Fruit fly (Drosophila melanogaster) whole organism, embryonic: Measurements from ENCODE around the gene UGP.
A peak's percentile ranks its signal among the peaks of the same experiment; 100 is the strongest.

ENCODE experiments used
- CG10147 ChIP-seq: fragments of 200-800 bp; sonication (Bioruptor generic); optimal IDR thresholded peaks from 2 replicates; lab custom pipeline; 2019; ENCODE audit warnings: missing biosample characterization, mild to moderate bottlenecking, missing genetic modification characterization, moderate library complexity
- CG10543 ChIP-seq: fragments of 200-800 bp; sonication (Bioruptor generic); optimal IDR thresholded peaks from 3 replicates; lab custom pipeline; 2017; ENCODE audit warnings: missing biosample characterization, mild to moderate bottlenecking, missing genetic modification characterization, moderate library complexity
- CG10654 ChIP-seq: fragments of 200-800 bp; sonication (Bioruptor generic); optimal IDR thresholded peaks from 2 replicates; lab custom pipeline; 2016; ENCODE audit warnings: missing biosample characterization, missing genetic modification characterization
- CG10979 ChIP-seq: fragments of 200-800 bp; sonication (Bioruptor generic); optimal IDR thresholded peaks from 2 replicates; lab custom pipeline; 2018; ENCODE audit warnings: missing biosample characterization, mild to moderate bottlenecking, missing genetic modification characterization, moderate library complexity
- CG12071 ChIP-seq: fragments of 200-800 bp; sonication (Bioruptor generic); optimal IDR thresholded peaks from 3 replicates; lab custom pipeline; 2018; ENCODE audit warnings: missing biosample characterization, mild to moderate bottlenecking, missing genetic modification characterization
- CG12104 ChIP-seq: fragments of 200-800 bp; sonication (Bioruptor generic); optimal IDR thresholded peaks from 3 replicates; lab custom pipeline; 2016; ENCODE audit warnings: missing biosample characterization, missing genetic modification characterization
- CG12391 ChIP-seq: fragments of 200-800 bp; sonication (Bioruptor generic); optimal IDR thresholded peaks from 3 replicates; lab custom pipeline; 2018; ENCODE audit warnings: missing biosample characterization, mild to moderate bottlenecking, missing genetic modification characterization, moderate library complexity
- CG12659 ChIP-seq: fragments of 200-800 bp; sonication (Bioruptor generic); optimal IDR thresholded peaks from 3 replicates; lab custom pipeline; 2017; ENCODE audit warnings: mild to moderate bottlenecking, missing biosample characterization, missing genetic modification reagents, missing genetic modification characterization
- CG14860 ChIP-seq: fragments of 200-800 bp; sonication (Bioruptor generic); IDR thresholded peaks from 3 replicates; pipeline ENCODE4 v1.3.6; 2022; ENCODE audit warnings: missing biosample characterization, missing genetic modification characterization; ENCODE audit not compliant: partially characterized antibody
- CG16813 ChIP-seq: fragments of 200-800 bp; sonication (Bioruptor generic); IDR thresholded peaks from 3 replicates; pipeline ENCODE4 v1.3.6; 2022; ENCODE audit warnings: missing biosample characterization, missing genetic modification characterization; ENCODE audit not compliant: partially characterized antibody
- CG17359 ChIP-seq: fragments of 200-800 bp; sonication (Bioruptor generic); optimal IDR thresholded peaks from 3 replicates; lab custom pipeline; 2018; ENCODE audit warnings: missing biosample characterization, mild to moderate bottlenecking, missing genetic modification characterization, moderate library complexity
- CG2678 ChIP-seq: fragments of 200-800 bp; sonication (Bioruptor generic); optimal IDR thresholded peaks from 3 replicates; lab custom pipeline; 2019; ENCODE audit warnings: missing biosample characterization, mild to moderate bottlenecking, missing genetic modification characterization, moderate library complexity
- CG34224 ChIP-seq: fragments of 200-800 bp; sonication (Bioruptor generic); IDR thresholded peaks from 3 replicates; pipeline ENCODE4 v1.3.6; 2022; ENCODE audit warnings: missing biosample characterization, missing genetic modification characterization; ENCODE audit not compliant: partially characterized antibody
- CG34376 ChIP-seq: fragments of 200-800 bp; sonication (Bioruptor generic); optimal IDR thresholded peaks from 2 replicates; lab custom pipeline; 2018; ENCODE audit warnings: missing biosample characterization, mild to moderate bottlenecking, missing genetic modification characterization
- CG34422 ChIP-seq: fragments of 200-800 bp; sonication (Bioruptor generic); IDR thresholded peaks from 3 replicates; pipeline ENCODE4 v1.3.6; 2022; ENCODE audit warnings: missing biosample characterization, missing genetic modification characterization
- CG3847 ChIP-seq: fragments of 200-800 bp; sonication (Bioruptor generic); IDR thresholded peaks from 2 replicates; pipeline ENCODE4 v1.3.6; 2022; ENCODE audit warnings: missing biosample characterization, missing genetic modification characterization
- CG42726 ChIP-seq: fragments of 200-800 bp; sonication (Bioruptor generic); IDR thresholded peaks from 2 replicates; pipeline ENCODE4 v1.3.6; 2022; ENCODE audit warnings: missing biosample characterization, missing genetic modification characterization; ENCODE audit not compliant: partially characterized antibody
- CG5245 ChIP-seq: fragments of 200-800 bp; sonication (Bioruptor generic); optimal IDR thresholded peaks from 3 replicates; lab custom pipeline; 2016; ENCODE audit warnings: missing biosample characterization, missing genetic modification characterization
- CG7271 ChIP-seq: fragments of 200-800 bp; sonication (Bioruptor generic); optimal IDR thresholded peaks from 2 replicates; lab custom pipeline; 2018; ENCODE audit warnings: missing biosample characterization, mild to moderate bottlenecking, missing genetic modification characterization, moderate library complexity
- CG8290 ChIP-seq, 3 experiments: fragments of 200-800 bp; sonication (Bioruptor generic); optimal IDR thresholded peaks; 2 replicates each; lab custom pipeline; 2016 to 2019; ENCODE audit warnings: missing biosample characterization in 3 of 3, missing genetic modification characterization in 3 of 3, mild to moderate bottlenecking in 2 of 3, moderate library complexity in 1 of 3
- CG9609 ChIP-seq: fragments of 200-800 bp; sonication (Bioruptor generic); optimal IDR thresholded peaks from 3 replicates; lab custom pipeline; 2016; ENCODE audit warnings: missing biosample characterization, missing genetic modification characterization
- CG9817 ChIP-seq: fragments of 200-800 bp; sonication (Bioruptor generic); optimal IDR thresholded peaks from 2 replicates; lab custom pipeline; 2018; ENCODE audit warnings: missing biosample characterization, mild to moderate bottlenecking, missing genetic modification characterization, moderate library complexity
- CrebB ChIP-seq: fragments of 200-800 bp; sonication (Bioruptor generic); optimal IDR thresholded peaks from 3 replicates; lab custom pipeline; 2018; ENCODE audit warnings: missing biosample characterization, mild to moderate bottlenecking, missing genetic modification characterization
- Deaf1 ChIP-seq: fragments of 200-800 bp; optimal IDR thresholded peaks from 3 replicates; lab custom pipeline; 2019; ENCODE audit warnings: missing biosample characterization, mild to moderate bottlenecking, missing genetic modification characterization, moderate library complexity
- Dll ChIP-seq: fragments of 200-800 bp; sonication (Bioruptor generic); IDR thresholded peaks from 4 replicates; pipeline ENCODE4 v1.3.6; 2022; ENCODE audit warnings: missing biosample characterization, missing genetic modification characterization; ENCODE audit not compliant: partially characterized antibody
- Dp ChIP-seq: fragments of 200-800 bp; sonication (Bioruptor generic); optimal IDR thresholded peaks from 2 replicates; lab custom pipeline; 2018; ENCODE audit warnings: missing biosample characterization, mild to moderate bottlenecking, missing genetic modification characterization, moderate library complexity
- E2f2 ChIP-seq: fragments of 200-800 bp; sonication (Bioruptor generic); IDR thresholded peaks from 2 replicates; pipeline ENCODE4 v1.3.6; 2022; ENCODE audit warnings: missing biosample characterization, missing genetic modification characterization
- H2.0 ChIP-seq: fragments of 200-800 bp; sonication (Bioruptor generic); IDR thresholded peaks from 2 replicates; pipeline ENCODE4 v1.3.6; 2022; ENCODE audit warnings: missing biosample characterization, missing genetic modification characterization
- Ptx1 ChIP-seq: fragments of 200-800 bp; sonication (Bioruptor generic); IDR thresholded peaks from 2 replicates; pipeline ENCODE4 v1.3.6; 2022; ENCODE audit warnings: missing biosample characterization, missing genetic modification characterization
- Scr ChIP-seq: fragments of 200-800 bp; sonication (Bioruptor generic); IDR thresholded peaks from 2 replicates; pipeline ENCODE4 v1.3.6; 2022; ENCODE audit warnings: missing biosample characterization, missing genetic modification characterization; ENCODE audit not compliant: partially characterized antibody
- Sry-δ ChIP-seq: fragments of 200-800 bp; sonication (Bioruptor generic); optimal IDR thresholded peaks from 2 replicates; lab custom pipeline; 2016; ENCODE audit warnings: missing biosample characterization, missing genetic modification characterization
- Xrp1 ChIP-seq: fragments of 200-800 bp; sonication (Bioruptor generic); IDR thresholded peaks from 2 replicates; pipeline ENCODE4 v1.3.6; 2022; ENCODE audit warnings: missing biosample characterization, missing genetic modification characterization
- ato ChIP-seq: fragments of 200-800 bp; sonication (Bioruptor generic); IDR thresholded peaks from 2 replicates; pipeline ENCODE4 v1.3.6; 2022; ENCODE audit warnings: missing biosample characterization, missing genetic modification characterization; ENCODE audit not compliant: partially characterized antibody
- croc ChIP-seq: fragments of 200-800 bp; sonication (Bioruptor generic); conservative IDR thresholded peaks from 3 replicates; pipeline ENCODE4 v1.3.6; 2022; ENCODE audit warnings: missing biosample characterization, missing genetic modification characterization
- gcm ChIP-seq: fragments of 200-800 bp; sonication (Bioruptor generic); optimal IDR thresholded peaks from 2 replicates; lab custom pipeline; 2019; ENCODE audit warnings: missing biosample characterization, mild to moderate bottlenecking, missing genetic modification characterization, moderate library complexity
- gcm2 ChIP-seq: fragments of 200-800 bp; sonication (Bioruptor generic); optimal IDR thresholded peaks from 2 replicates; lab custom pipeline; 2016; ENCODE audit warnings: missing biosample characterization, missing genetic modification characterization
- grau ChIP-seq: fragments of 200-800 bp; optimal IDR thresholded peaks from 3 replicates; lab custom pipeline; 2019; ENCODE audit warnings: missing biosample characterization, mild to moderate bottlenecking, missing genetic modification characterization, moderate library complexity
- kay ChIP-seq: fragments of 200-800 bp; sonication (Bioruptor generic); optimal IDR thresholded peaks from 2 replicates; lab custom pipeline; 2016; ENCODE audit warnings: missing biosample characterization, missing genetic modification characterization
- klu ChIP-seq: fragments of 200-800 bp; sonication (Bioruptor generic); IDR thresholded peaks from 2 replicates; pipeline ENCODE4 v1.3.6; 2022; ENCODE audit warnings: missing biosample characterization, missing genetic modification characterization
- lola ChIP-seq, 3 experiments: fragments of >200 bp in 2 of 3; fragments of 200-800 bp in 1 of 3; sonication (Bioruptor generic) in 1 of 3; optimal IDR thresholded peaks; 2 replicates each; lab custom pipeline; 2017 to 2019; ENCODE audit warnings: missing biosample characterization in 3 of 3, missing genetic modification characterization in 3 of 3, mild to moderate bottlenecking in 1 of 3, moderate library complexity in 1 of 3
- pho ChIP-seq: fragments of 200-800 bp; sonication (Bioruptor generic); optimal IDR thresholded peaks from 2 replicates; lab custom pipeline; 2016; ENCODE audit warnings: missing biosample characterization, missing genetic modification characterization
- row ChIP-seq: fragments of 200-800 bp; sonication (Bioruptor generic); IDR thresholded peaks from 3 replicates; pipeline ENCODE4 v1.3.6; 2022; ENCODE audit warnings: missing biosample characterization, missing genetic modification characterization
- tin ChIP-seq: fragments of 200-800 bp; sonication (Bioruptor generic); optimal IDR thresholded peaks from 3 replicates; lab custom pipeline; 2016; ENCODE audit warnings: missing biosample characterization, missing genetic modification characterization
- unpg ChIP-seq: fragments of 200-800 bp; sonication (Bioruptor generic); optimal IDR thresholded peaks from 3 replicates; lab custom pipeline; 2018; ENCODE audit warnings: missing biosample characterization, mild to moderate bottlenecking, missing genetic modification characterization, moderate library complexity
- usp ChIP-seq: fragments of >200 bp; optimal IDR thresholded peaks from 2 replicates; lab custom pipeline; 2017; ENCODE audit warnings: missing biosample characterization, missing genetic modification characterization
- vfl ChIP-seq: fragments of 200-800 bp; sonication (Bioruptor generic); optimal IDR thresholded peaks from 2 replicates; lab custom pipeline; 2016; ENCODE audit warnings: missing biosample characterization, missing genetic modification characterization
- vnd ChIP-seq: fragments of 200-800 bp; sonication (Bioruptor generic); IDR thresholded peaks from 3 replicates; pipeline ENCODE4 v1.3.6; 2022; ENCODE audit warnings: missing biosample characterization, missing genetic modification characterization; ENCODE audit not compliant: partially characterized antibody
- yki ChIP-seq: fragments of >200 bp; optimal IDR thresholded peaks from 3 replicates; lab custom pipeline; 2018
- zfh2 ChIP-seq: fragments of 200-800 bp; sonication (Bioruptor generic); optimal IDR thresholded peaks from 2 replicates; lab custom pipeline; 2016; ENCODE audit warnings: missing biosample characterization, missing genetic modification characterization

UGP gene

DNA sequence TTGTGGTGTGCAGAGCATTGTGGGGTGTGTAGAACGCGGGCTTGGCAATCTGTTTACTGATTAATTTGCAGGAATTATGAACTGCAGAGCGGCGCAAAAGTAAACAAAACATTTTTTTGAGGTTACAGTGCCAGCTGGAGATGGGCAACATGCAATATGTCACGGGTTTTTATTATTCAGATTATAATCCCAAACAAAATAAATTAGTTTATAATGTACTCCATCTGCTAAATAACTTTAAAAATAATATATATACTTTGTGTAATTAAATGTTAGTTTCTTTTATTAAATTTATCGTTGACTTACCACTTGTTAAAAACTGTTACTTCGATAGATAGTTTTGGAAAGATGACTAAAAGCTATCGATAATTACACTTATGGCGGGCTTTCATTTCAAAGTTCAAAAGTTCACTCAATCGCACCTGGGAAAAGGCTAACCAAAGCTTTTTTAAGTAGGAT is 12.2 kb upstream of the UGP start, which contains the start of gene Fdx1 (continued):
- TF ChIP-seq row (GFP tag; lab: Robert Waterston, UW) (peak; percentile 84), yki (lab: Kevin White, UChicago) (no peak), Dll (GFP tag; lab: Robert Waterston, UW) (peak; percentile 80), CG34224 (GFP tag; lab: Robert Waterston, UW) (peak; percentile 47; the same call in 2 of the 3 replicates), vnd (GFP tag; lab: Robert Waterston, UW) (0 out of 3 replicates have a peak, but pooled peaks have one; percentile 8), pho (GFP tag; lab: Kevin White, UChicago) (no peak), Xrp1 (GFP tag; lab: Robert Waterston, UW) (peak; percentile 59; the same call in 1 of the 2 replicates), CG9817 (peak; percentile 25), CG2678 (no peak), croc (GFP tag; lab: Robert Waterston, UW) (no peak), usp (GFP tag; lab: Kevin White, UChicago) (no peak), kay (no peak), CG10979 (tag; lab: Kevin White, UChicago) (peak; percentile 23), Deaf1 (tag; lab: Kevin White, UChicago) (no peak), lola (GFP tag; optimal IDR thresholded peaks at IDR 0.05; lab: Kevin White, UChicago) (peak in 1 of 3 experiments; percentile 14), gcm (GFP tag; lab: Kevin White, UChicago) (peak; percentile 22), CG12391 (tag; lab: Kevin White, UChicago) (peak; percentile 65), CG5245 (GFP tag; lab: Kevin White, UChicago) (no peak), CG10147 (GFP tag; lab: Kevin White, UChicago) (peak; percentile 46), CG14860 (peak; percentile 49; the same call in 2 of the 3 replicates), CG12104 (GFP tag; lab: Kevin White, UChicago) (no peak), CG12659 (GFP tag; lab: Kevin White, UChicago) (peak; percentile 27), CG8290 (GFP tag; optimal IDR thresholded peaks at IDR 0.05; lab: Kevin White, UChicago) (peak; percentile 0), CG8290 (tag; optimal IDR thresholded peaks at IDR 0.05; lab: Kevin White, UChicago) (no peak), ato (GFP tag; lab: Robert Waterston, UW) (no peak), CG34422 (GFP tag; lab: Robert Waterston, UW) (peak; percentile 58; the same call in 1 of the 3 replicates), CG3847 (peak; percentile 36), Dp (peak; percentile 85), H2.0 (GFP tag; lab: Robert Waterston, UW) (peak; percentile 47; the same call in 1 of the 2 replicates), CG9609 (GFP tag; lab: Kevin White, UChicago) (no peak), Scr (peak; percentile 68), unpg (GFP tag; lab: Kevin White, UChicago) (peak; percentile 44), klu (GFP tag; lab: Robert Waterston, UW) (no peak), tin (GFP tag; lab: Kevin White, UChicago) (peak; percentile 41), grau (peak; percentile 50), CG17359 (tag; lab: Kevin White, UChicago) (no peak), vfl (GFP tag; lab: Kevin White, UChicago) (no peak), gcm2 (GFP tag; lab: Kevin White, UChicago) (no peak), CG10543 (GFP tag; lab: Kevin White, UChicago) (peak; percentile 40), CG16813 (peak; percentile 53; the same call in 2 of the 3 replicates), CG7271 (tag; lab: Kevin White, UChicago) (no peak), Ptx1 (GFP tag; lab: Robert Waterston, UW) (peak; percentile 60), CG12071 (GFP tag; lab: Kevin White, UChicago) (no peak), CG34376 (GFP tag; lab: Kevin White, UChicago) (peak; percentile 10), CG10654 (GFP tag; lab: Kevin White, UChicago) (no peak), CrebB (peak; percentile 6), zfh2 (GFP tag; lab: Kevin White, UChicago) (peak; percentile 12), E2f2 (GFP tag; lab: Robert Waterston, UW) (peak; percentile 90), CG42726 (GFP tag; lab: Robert Waterston, UW) (no peak), Sry-δ (GFP tag; lab: Kevin White, UChicago) (peak; percentile 70)
